Worm (Caenorhabditis elegans) whole organism, mixed stage, embryonic: ENCODE results near the gene his-35.

ENCODE experiments used
- M03D4.4 ChIP-seq: sonication (generic microtip); optimal IDR thresholded peaks from 2 replicates; lab custom pipeline; 2017; ENCODE audit warnings: mild to moderate bottlenecking, missing genetic modification characterization, missing compliant biosample characterization
- ces-1 ChIP-seq: fragments of 150-350 bp; optimal IDR thresholded peaks from 2 replicates; lab custom pipeline; 2014; ENCODE audit warnings: missing biosample characterization, missing genetic modification reagents, missing genetic modification characterization
- drap-1 ChIP-seq: fragments of 200-800 bp; sonication (Bioruptor generic); optimal IDR thresholded peaks from 3 replicates; lab custom pipeline; 2018; ENCODE audit warnings: mild to moderate bottlenecking, missing genetic modification characterization, missing compliant biosample characterization
- elt-1 ChIP-seq: sonication (generic microtip); optimal IDR thresholded peaks from 2 replicates; lab custom pipeline; 2017; ENCODE audit warnings: missing genetic modification characterization, mild to moderate bottlenecking, missing compliant biosample characterization, antibody characterized with exemption, moderate library complexity, borderline replicate concordance; ENCODE audit not compliant: insufficient read depth
- lin-32 ChIP-seq: fragments of 200-800 bp; sonication (Bioruptor generic); optimal IDR thresholded peaks from 2 replicates; lab custom pipeline; 2018; ENCODE audit warnings: mild to moderate bottlenecking, missing genetic modification characterization, missing compliant biosample characterization
- lsy-2 ChIP-seq: fragments of 150-350 bp; optimal IDR thresholded peaks from 2 replicates; lab custom pipeline; 2014; ENCODE audit warnings: missing biosample characterization, missing genetic modification characterization
- mep-1 ChIP-seq: fragments of 150-350 bp; optimal IDR thresholded peaks from 2 replicates; lab custom pipeline; 2017; ENCODE audit warnings: missing biosample characterization, missing genetic modification reagents, missing genetic modification characterization, inconsistent platforms
- mls-2 ChIP-seq: sonication (generic microtip); optimal IDR thresholded peaks from 2 replicates; lab custom pipeline; 2016; ENCODE audit warnings: mild to moderate bottlenecking, missing genetic modification characterization, moderate library complexity, missing compliant biosample characterization
- nhr-12 ChIP-seq: fragments of 150-350 bp; optimal IDR thresholded peaks from 2 replicates; lab custom pipeline; 2014; ENCODE audit warnings: missing biosample characterization, missing genetic modification characterization
- nhr-237 ChIP-seq: fragments of 150-350 bp; optimal IDR thresholded peaks from 2 replicates; lab custom pipeline; 2014; ENCODE audit warnings: missing biosample characterization, missing genetic modification characterization
- nhr-76 ChIP-seq: sonication (generic microtip); optimal IDR thresholded peaks from 2 replicates; lab custom pipeline; 2017; ENCODE audit warnings: missing biosample characterization, missing genetic modification characterization
- snpc-4 ChIP-seq: fragments of 150-350 bp; optimal IDR thresholded peaks from 2 replicates; lab custom pipeline; 2014; ENCODE audit warnings: missing biosample characterization, missing genetic modification characterization

DNA sequence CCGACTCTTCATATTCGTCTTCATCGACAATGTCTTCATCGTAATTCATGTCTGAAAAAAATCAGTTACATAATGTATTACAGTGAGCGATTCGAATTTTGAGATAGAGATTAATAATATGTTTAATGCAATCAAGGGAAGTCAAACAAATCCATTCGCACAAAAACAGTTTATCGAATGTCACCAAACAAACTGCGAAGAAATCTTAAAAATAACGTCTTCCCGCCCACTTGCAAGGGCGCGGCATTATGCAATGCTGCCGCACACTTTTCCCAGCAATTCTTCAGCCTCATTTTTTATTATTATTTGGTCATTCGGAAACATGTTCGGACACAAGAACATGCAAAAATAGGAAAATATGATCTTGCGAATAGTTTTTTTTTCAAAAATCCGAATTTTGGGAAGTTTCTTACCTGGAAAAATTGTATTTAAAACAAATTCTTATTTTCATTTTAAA is 884 bp downstream of the his-35 start, which contains the start of gene mdf-1:
- TF ChIP-seq mep-1 (tag; lab: Kevin White, UChicago) (peak; percentile 83), nhr-237 (tag; lab: Kevin White, UChicago) (peak; percentile 71), mls-2 (tag; lab: Kevin White, UChicago) (peak; percentile 35), snpc-4 (tag; lab: Kevin White, UChicago) (no peak), elt-1 (tag; lab: Kevin White, UChicago) (peak; percentile 10), lsy-2 (tag; lab: Kevin White, UChicago) (peak; percentile 61), nhr-12 (tag; lab: Kevin White, UChicago) (no peak), ces-1 (peak; percentile 49), lin-32 (GFP tag; lab: Kevin White, UChicago) (no peak), M03D4.4 (tag; lab: Kevin White, UChicago) (peak; percentile 54), nhr-76 (tag; lab: Kevin White, UChicago) (no peak), drap-1 (no peak)
